Worm (Caenorhabditis elegans) whole organism, midembryonic: ENCODE measurements around the gene pdtf-1.

Source experiments
- T22C8.4 ChIP-seq: fragments of 200-800 bp; sonication (Bioruptor generic); IDR thresholded peaks from 2 replicates; pipeline ENCODE4 v1.3.6; 2022; ENCODE audit warnings: missing genetic modification characterization, missing compliant biosample characterization
- cog-1 ChIP-seq: sonication (generic microtip); optimal IDR thresholded peaks from 2 replicates; lab custom pipeline; 2016; ENCODE audit warnings: missing genetic modification characterization, missing compliant biosample characterization
- flt-1 ChIP-seq: fragments of 200-800 bp; sonication (Bioruptor generic); IDR thresholded peaks from 2 replicates; pipeline ENCODE4 v1.3.6; 2022; ENCODE audit warnings: missing genetic modification characterization, missing compliant biosample characterization
- klf-2 ChIP-seq: fragments of 200-800 bp; sonication (Bioruptor generic); conservative IDR thresholded peaks from 2 replicates; pipeline ENCODE4 v1.3.6; 2022; ENCODE audit warnings: missing genetic modification reagents, missing genetic modification characterization, missing compliant biosample characterization
- med-1 ChIP-seq: sonication (generic microtip); optimal IDR thresholded peaks from 2 replicates; lab custom pipeline; 2017; ENCODE audit warnings: missing genetic modification characterization, mild to moderate bottlenecking, missing compliant biosample characterization, antibody characterized with exemption, missing genetic modification reagents; ENCODE audit not compliant: insufficient read depth
- ref-1 ChIP-seq: fragments of 200-800 bp; sonication (Bioruptor generic); conservative IDR thresholded peaks from 2 replicates; pipeline ENCODE4 v1.3.6; 2022; ENCODE audit warnings: missing genetic modification reagents, missing genetic modification characterization, missing compliant biosample characterization
- tab-1 ChIP-seq: fragments of 200-800 bp; sonication (Bioruptor generic); IDR thresholded peaks from 2 replicates; pipeline ENCODE4 v1.3.6; 2022; ENCODE audit warnings: missing genetic modification characterization, missing compliant biosample characterization
- ztf-23 ChIP-seq: fragments of 200-800 bp; sonication (Bioruptor generic); IDR thresholded peaks from 2 replicates; pipeline ENCODE4 v1.3.6; 2022; ENCODE audit warnings: missing genetic modification reagents, missing genetic modification characterization, missing compliant biosample characterization
- ztf-29 ChIP-seq: fragments of 200-800 bp; sonication (Bioruptor generic); IDR thresholded peaks from 2 replicates; pipeline ENCODE4 v1.3.6; 2022; ENCODE audit warnings: missing genetic modification reagents, missing genetic modification characterization, missing compliant biosample characterization

The pdtf-1 gene

ce11 chrIV:8426537-8426936 lies 6.3 kb upstream of the pdtf-1 start, which contains the start of the genes T26A8.3 and tmem-231:
Gene T26A8.3, minus strand, starts transcription at chrIV:8426637.
Gene tmem-231, plus strand, starts transcription at chrIV:8426785.
- TF ChIP-seq T22C8.4 (GFP tag; lab: Robert Waterston, UW) (no peak), flt-1 (GFP tag; lab: Robert Waterston, UW) (no peak), cog-1 (no peak), ref-1 (GFP tag; lab: Robert Waterston, UW) (no peak), tab-1 (GFP tag; lab: Robert Waterston, UW) (no peak), ztf-29 (GFP tag; lab: Robert Waterston, UW) (no peak), med-1 (no peak), ztf-23 (no peak), klf-2 (GFP tag; lab: Robert Waterston, UW) (no peak)

ce11 chrIV:8428492-8428891 lies 4.3 kb upstream of the pdtf-1 start:
- TF ChIP-seq med-1 (no peak), ztf-29 (GFP tag; lab: Robert Waterston, UW) (no peak), tab-1 (GFP tag; lab: Robert Waterston, UW) (0 out of 2 replicates have a peak, but pooled peaks have one; percentile 74), ztf-23 (0 out of 2 replicates have a peak, but pooled peaks have one; percentile 22), flt-1 (GFP tag; lab: Robert Waterston, UW) (peak; percentile 76), cog-1 (peak; percentile 43), klf-2 (GFP tag; lab: Robert Waterston, UW) (no peak)

DNA sequence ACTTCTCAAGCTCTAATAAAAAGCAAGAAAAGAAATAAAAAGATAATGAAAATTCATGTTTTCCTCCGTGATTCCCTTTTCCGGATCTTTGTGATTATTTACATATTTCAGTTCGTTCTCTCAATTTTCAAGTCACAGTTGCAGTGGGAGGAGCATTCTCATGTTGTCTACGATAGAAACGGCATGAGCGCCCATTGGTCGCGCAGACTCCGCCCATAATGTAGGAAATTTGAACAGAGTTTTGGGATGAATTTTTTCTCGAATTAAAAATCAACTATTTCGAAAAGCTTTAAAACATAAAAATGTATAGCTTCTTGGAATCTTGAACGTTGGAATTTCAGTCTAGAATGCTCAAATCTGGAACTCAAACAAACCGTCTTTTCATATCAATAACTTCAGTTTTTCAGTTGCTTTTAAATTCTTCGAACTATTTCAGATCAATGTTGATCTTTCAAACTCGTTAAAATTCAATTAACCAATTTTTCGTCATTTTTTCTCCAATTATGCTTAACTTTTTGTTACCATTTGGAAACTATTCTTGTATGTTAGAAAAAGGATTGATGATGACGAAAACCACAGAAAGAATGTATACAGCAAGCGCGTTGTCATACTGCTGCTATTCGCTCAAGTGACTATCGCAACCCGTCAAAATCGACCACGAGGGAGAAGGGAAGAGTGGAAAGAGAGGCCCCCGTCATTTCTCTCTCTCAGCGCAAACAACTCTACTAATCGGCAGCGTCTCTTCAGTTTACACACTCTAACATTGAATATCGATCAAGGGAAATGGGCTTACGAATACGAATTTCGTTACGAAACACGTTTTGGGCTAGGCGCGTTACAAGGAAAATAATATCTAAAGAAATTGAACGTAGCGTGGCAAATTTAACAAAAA lies 1.0 kb upstream of the pdtf-1 start:
- TF ChIP-seq ztf-29 (GFP tag; lab: Robert Waterston, UW) (peak; percentile 86), ref-1 (GFP tag; lab: Robert Waterston, UW) (no peak), flt-1 (GFP tag; lab: Robert Waterston, UW) (peak; percentile 83), med-1 (no peak), klf-2 (GFP tag; lab: Robert Waterston, UW) (no peak), ztf-23 (peak; percentile 35; the same call in 1 of the 2 replicates), T22C8.4 (GFP tag; lab: Robert Waterston, UW) (peak; percentile 86)

ce11 chrIV:8446904-8447303 lies 14.1 kb downstream of the pdtf-1 start, which contains the start of gene T01B11.1:
Gene T01B11.1, plus strand, starts transcription at chrIV:8447204.
- TF ChIP-seq ref-1 (GFP tag; lab: Robert Waterston, UW) (no peak), klf-2 (GFP tag; lab: Robert Waterston, UW) (no peak), ztf-23 (no peak), T22C8.4 (GFP tag; lab: Robert Waterston, UW) (no peak)

DNA sequence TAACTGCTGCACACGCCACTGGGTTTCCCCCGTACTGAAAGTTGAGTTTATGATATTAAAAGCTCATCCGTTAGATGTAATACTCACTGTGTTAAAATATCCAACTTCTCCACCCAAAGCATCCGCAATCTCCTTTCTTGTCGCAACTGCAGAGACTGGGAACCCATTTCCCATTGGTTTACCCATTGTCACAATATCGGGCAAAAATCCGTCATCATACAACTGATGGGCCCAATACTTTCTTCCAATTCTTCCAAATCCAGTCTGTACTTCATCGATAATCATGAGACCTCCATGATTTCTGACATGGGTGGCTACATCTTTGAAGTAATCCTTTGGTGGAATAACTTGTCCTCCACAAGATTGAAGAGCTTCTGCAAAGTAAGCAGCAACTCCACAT lies 17.0 kb downstream of the pdtf-1 start:
- TF ChIP-seq med-1 (no peak), ref-1 (GFP tag; lab: Robert Waterston, UW) (no peak), T22C8.4 (GFP tag; lab: Robert Waterston, UW) (no peak), tab-1 (GFP tag; lab: Robert Waterston, UW) (no peak), klf-2 (GFP tag; lab: Robert Waterston, UW) (no peak), cog-1 (no peak)

- TF ChIP-seq tab-1 (GFP tag; lab: Robert Waterston, UW) (no peak), med-1 (no peak), ref-1 (GFP tag; lab: Robert Waterston, UW) (no peak), ztf-23 (no peak), cog-1 (no peak), T22C8.4 (GFP tag; lab: Robert Waterston, UW) (no peak), flt-1 (GFP tag; lab: Robert Waterston, UW) (no peak), ztf-29 (GFP tag; lab: Robert Waterston, UW) (no peak), klf-2 (GFP tag; lab: Robert Waterston, UW) (no peak)
Observed at ce11 chrIV:8450534-8450933, 17.7 kb downstream of the pdtf-1 start.

ce11 chrIV:8451709-8452248 lies 18.9 kb downstream of the pdtf-1 start, which contains the start of gene eppl-1:
Gene eppl-1, minus strand, starts transcription at chrIV:8451759.
- no peak for TF ChIP-seq ref-1 (GFP tag; lab: Robert Waterston, UW)

DNA sequence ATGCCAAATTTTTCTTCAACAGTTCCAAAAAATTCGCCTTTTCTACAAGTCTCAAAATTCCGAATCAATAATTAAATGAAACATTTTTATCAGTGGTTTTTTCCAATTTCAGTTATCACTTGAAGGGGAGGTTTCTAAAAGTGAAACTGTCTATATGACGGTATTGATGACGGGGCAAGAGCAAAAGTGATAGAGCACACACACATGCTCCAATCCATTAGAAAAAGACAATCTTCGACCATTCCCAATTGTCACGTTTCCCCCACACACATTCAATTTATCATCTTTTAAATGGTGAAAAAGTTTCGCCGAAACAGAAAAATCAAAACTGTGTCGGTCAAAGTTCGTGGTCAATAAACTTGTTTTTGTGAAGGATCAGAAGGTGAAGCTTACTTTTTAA lies 20.3 kb downstream of the pdtf-1 start:
- TF ChIP-seq flt-1 (GFP tag; lab: Robert Waterston, UW) (no peak), cog-1 (no peak), ztf-29 (GFP tag; lab: Robert Waterston, UW) (no peak), ztf-23 (no peak), med-1 (no peak), tab-1 (GFP tag; lab: Robert Waterston, UW) (no peak), klf-2 (GFP tag; lab: Robert Waterston, UW) (no peak), T22C8.4 (GFP tag; lab: Robert Waterston, UW) (no peak), ref-1 (GFP tag; lab: Robert Waterston, UW) (no peak)

DNA sequence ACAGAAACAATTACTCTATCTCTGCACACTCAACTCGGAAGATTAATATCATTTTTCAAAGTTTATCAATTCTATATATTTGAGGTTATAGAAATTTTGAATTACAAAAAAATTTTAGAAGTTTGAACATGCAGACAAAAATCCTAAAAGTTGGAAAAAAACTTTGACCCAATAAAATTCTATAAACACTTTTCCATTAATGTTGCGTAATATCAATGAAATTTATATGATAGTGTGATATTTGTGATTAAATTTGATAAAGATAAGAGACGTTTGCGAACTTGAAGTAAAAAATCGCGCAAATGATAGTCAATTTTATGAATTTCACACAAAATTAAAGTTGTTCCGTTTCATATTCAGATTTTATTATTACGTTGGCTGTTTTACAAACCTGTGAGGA lies 21.2 kb downstream of the pdtf-1 start:
- no peak for TF ChIP-seq med-1

DNA sequence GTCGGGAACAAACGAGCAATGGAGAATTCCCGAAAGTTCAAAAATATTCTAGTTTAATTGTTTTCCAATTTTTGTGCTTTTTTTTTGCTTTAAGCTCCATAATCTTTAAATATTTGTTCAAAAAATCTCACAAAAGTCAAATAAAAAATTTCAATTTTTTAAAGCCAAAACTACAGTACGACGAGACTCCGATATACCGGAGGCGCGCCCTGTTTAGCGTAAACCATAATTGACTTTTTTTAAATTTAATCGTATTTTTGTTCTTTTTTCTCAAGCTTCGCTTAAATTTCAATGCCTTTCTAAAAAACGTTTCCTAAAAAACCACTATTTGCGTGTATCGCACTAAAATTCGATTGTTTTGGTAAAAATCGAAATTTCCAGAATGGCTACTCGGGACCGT lies 24.1 kb downstream of the pdtf-1 start, which contains the start of gene syx-4:
TSS of gene syx-4 (plus strand) at position 382 of the 400 bp plus-strand sequence.
- TF ChIP-seq ztf-23 (no peak), med-1 (no peak), flt-1 (GFP tag; lab: Robert Waterston, UW) (no peak), T22C8.4 (GFP tag; lab: Robert Waterston, UW) (no peak), ref-1 (GFP tag; lab: Robert Waterston, UW) (no peak), cog-1 (no peak), klf-2 (GFP tag; lab: Robert Waterston, UW) (no peak), ztf-29 (GFP tag; lab: Robert Waterston, UW) (no peak), tab-1 (GFP tag; lab: Robert Waterston, UW) (no peak)
